Fruit fly (Drosophila melanogaster) S2 (cell line): ENCODE data around the gene dia.

Experiments used
- CG8478 ChIP-seq: fragments of >200 bp; optimal IDR thresholded peaks from 2 replicates; lab custom pipeline; 2018
- CTCF ChIP-seq, 2 experiments: fragments of >200 bp; optimal IDR thresholded peaks; 2 replicates each; lab custom pipeline; 2018

- no peak for TF ChIP-seq CG8478 (lab: Kevin White, UChicago)
- no peak for TF ChIP-seq CTCF (optimal IDR thresholded peaks at IDR 0.05; lab: Kevin White, UChicago)
Measured at dm6 chr2L:20788050-20788449, 30.1 kb downstream of the dia start.
